Worm (Caenorhabditis elegans) whole organism, mixed stage, embryonic: ENCODE data around the gene T16G1.7.

Source experiments
- lin-13 ChIP-seq: fragments of 150-350 bp; optimal IDR thresholded peaks from 2 replicates; lab custom pipeline; 2014; ENCODE audit warnings: missing biosample characterization, missing genetic modification characterization
- pha-4 ChIP-seq: fragments of 150-350 bp; optimal IDR thresholded peaks from 2 replicates; lab custom pipeline; 2018; ENCODE audit warnings: missing biosample characterization, missing genetic modification reagents, missing genetic modification characterization
- sem-2 ChIP-seq: fragments of 200-800 bp; sonication (Bioruptor generic); optimal IDR thresholded peaks from 2 replicates; lab custom pipeline; 2018; ENCODE audit warnings: mild to moderate bottlenecking, missing genetic modification characterization, missing compliant biosample characterization
- unc-39 ChIP-seq: fragments of 150-350 bp; optimal IDR thresholded peaks from 2 replicates; lab custom pipeline; 2014; ENCODE audit warnings: missing biosample characterization, missing genetic modification characterization

ce11 chrV:12941797-12942474 lies 7.0 kb upstream of the T16G1.7 start, which contains the start of gene T16G1.4:
- TF ChIP-seq unc-39 (tag; lab: Kevin White, UChicago), result no peak
- no peak for TF ChIP-seq pha-4 (tag; lab: Kevin White, UChicago)
- no peak for TF ChIP-seq lin-13 (tag; lab: Kevin White, UChicago)
- no peak for TF ChIP-seq sem-2 (GFP tag; lab: Kevin White, UChicago)
